Worm (Caenorhabditis elegans) whole organism, mixed stage, embryonic: ENCODE measurements around the gene Y53F4B.14.
A peak's percentile ranks its signal among the peaks of the same experiment; 100 is the strongest.

Experiments used
- M03D4.4 ChIP-seq: sonication (generic microtip); optimal IDR thresholded peaks from 2 replicates; lab custom pipeline; 2017; ENCODE audit warnings: mild to moderate bottlenecking, missing genetic modification characterization, missing compliant biosample characterization
- bed-3 ChIP-seq: fragments of 200-800 bp; sonication (Bioruptor generic); optimal IDR thresholded peaks from 3 replicates; lab custom pipeline; 2018; ENCODE audit warnings: mild to moderate bottlenecking, missing genetic modification characterization, moderate library complexity, missing compliant biosample characterization
- blmp-1 ChIP-seq: fragments of 150-350 bp; optimal IDR thresholded peaks from 2 replicates; lab custom pipeline; 2014; ENCODE audit warnings: missing biosample characterization, missing genetic modification characterization
- ceh-39 ChIP-seq: fragments of 150-350 bp; optimal IDR thresholded peaks from 2 replicates; lab custom pipeline; 2014; ENCODE audit warnings: missing biosample characterization, missing genetic modification characterization
- ceh-43 ChIP-seq: fragments of 200-800 bp; sonication (Bioruptor generic); optimal IDR thresholded peaks from 2 replicates; lab custom pipeline; 2018; ENCODE audit warnings: mild to moderate bottlenecking, missing genetic modification characterization, moderate library complexity, missing compliant biosample characterization
- ceh-83 ChIP-seq: fragments of 200-800 bp; sonication (Bioruptor generic); optimal IDR thresholded peaks from 2 replicates; lab custom pipeline; 2018; ENCODE audit warnings: mild to moderate bottlenecking, missing genetic modification characterization, missing compliant biosample characterization
- ces-1 ChIP-seq: fragments of 150-350 bp; optimal IDR thresholded peaks from 2 replicates; lab custom pipeline; 2014; ENCODE audit warnings: missing biosample characterization, missing genetic modification reagents, missing genetic modification characterization
- cnd-1 ChIP-seq: fragments of 200-800 bp; sonication (Bioruptor generic); optimal IDR thresholded peaks from 2 replicates; lab custom pipeline; 2018; ENCODE audit warnings: mild to moderate bottlenecking, missing genetic modification characterization, missing compliant biosample characterization
- drap-1 ChIP-seq: fragments of 200-800 bp; sonication (Bioruptor generic); optimal IDR thresholded peaks from 3 replicates; lab custom pipeline; 2018; ENCODE audit warnings: mild to moderate bottlenecking, missing genetic modification characterization, missing compliant biosample characterization
- elt-1 ChIP-seq: sonication (generic microtip); optimal IDR thresholded peaks from 2 replicates; lab custom pipeline; 2017; ENCODE audit warnings: missing genetic modification characterization, mild to moderate bottlenecking, missing compliant biosample characterization, antibody characterized with exemption, moderate library complexity, borderline replicate concordance; ENCODE audit not compliant: insufficient read depth
- elt-3 ChIP-seq: fragments of 150-350 bp; optimal IDR thresholded peaks from 2 replicates; lab custom pipeline; 2014; ENCODE audit warnings: missing biosample characterization, missing genetic modification characterization
- flh-1 ChIP-seq: fragments of 200-800 bp; sonication (Bioruptor generic); optimal IDR thresholded peaks from 2 replicates; lab custom pipeline; 2018; ENCODE audit warnings: mild to moderate bottlenecking, missing genetic modification characterization, moderate library complexity, missing compliant biosample characterization
- ham-2 ChIP-seq: fragments of 200-800 bp; sonication (Bioruptor generic); optimal IDR thresholded peaks from 2 replicates; lab custom pipeline; 2018; ENCODE audit warnings: mild to moderate bottlenecking, missing genetic modification characterization, missing compliant biosample characterization
- hlh-1 ChIP-seq: fragments of 150-350 bp; optimal IDR thresholded peaks from 2 replicates; lab custom pipeline; 2014; ENCODE audit warnings: missing biosample characterization, missing genetic modification reagents, missing genetic modification characterization
- lin-13 ChIP-seq: fragments of 150-350 bp; optimal IDR thresholded peaks from 2 replicates; lab custom pipeline; 2014; ENCODE audit warnings: missing biosample characterization, missing genetic modification characterization
- lin-32 ChIP-seq: fragments of 200-800 bp; sonication (Bioruptor generic); optimal IDR thresholded peaks from 2 replicates; lab custom pipeline; 2018; ENCODE audit warnings: mild to moderate bottlenecking, missing genetic modification characterization, missing compliant biosample characterization
- lsy-2 ChIP-seq: fragments of 150-350 bp; optimal IDR thresholded peaks from 2 replicates; lab custom pipeline; 2014; ENCODE audit warnings: missing biosample characterization, missing genetic modification characterization
- mab-5 ChIP-seq: fragments of 150-350 bp; optimal IDR thresholded peaks from 2 replicates; lab custom pipeline; 2014; ENCODE audit warnings: missing biosample characterization, missing genetic modification characterization
- mep-1 ChIP-seq: fragments of 150-350 bp; optimal IDR thresholded peaks from 2 replicates; lab custom pipeline; 2017; ENCODE audit warnings: missing biosample characterization, missing genetic modification reagents, missing genetic modification characterization, inconsistent platforms
- mls-2 ChIP-seq: sonication (generic microtip); optimal IDR thresholded peaks from 2 replicates; lab custom pipeline; 2016; ENCODE audit warnings: mild to moderate bottlenecking, missing genetic modification characterization, moderate library complexity, missing compliant biosample characterization
- nhr-12 ChIP-seq: fragments of 150-350 bp; optimal IDR thresholded peaks from 2 replicates; lab custom pipeline; 2014; ENCODE audit warnings: missing biosample characterization, missing genetic modification characterization
- nhr-2 ChIP-seq: fragments of 150-350 bp; optimal IDR thresholded peaks from 2 replicates; lab custom pipeline; 2014; ENCODE audit warnings: missing biosample characterization, missing genetic modification characterization
- nhr-237 ChIP-seq: fragments of 150-350 bp; optimal IDR thresholded peaks from 2 replicates; lab custom pipeline; 2014; ENCODE audit warnings: missing biosample characterization, missing genetic modification characterization
- nhr-28 ChIP-seq: fragments of 150-350 bp; optimal IDR thresholded peaks from 2 replicates; lab custom pipeline; 2014; ENCODE audit warnings: missing biosample characterization, missing genetic modification characterization
- nhr-76 ChIP-seq: sonication (generic microtip); optimal IDR thresholded peaks from 2 replicates; lab custom pipeline; 2017; ENCODE audit warnings: missing biosample characterization, missing genetic modification characterization
- pha-4 ChIP-seq: fragments of 150-350 bp; optimal IDR thresholded peaks from 2 replicates; lab custom pipeline; 2018; ENCODE audit warnings: missing biosample characterization, missing genetic modification reagents, missing genetic modification characterization
- sem-2 ChIP-seq: fragments of 200-800 bp; sonication (Bioruptor generic); optimal IDR thresholded peaks from 2 replicates; lab custom pipeline; 2018; ENCODE audit warnings: mild to moderate bottlenecking, missing genetic modification characterization, missing compliant biosample characterization
- snpc-4 ChIP-seq: fragments of 150-350 bp; optimal IDR thresholded peaks from 2 replicates; lab custom pipeline; 2014; ENCODE audit warnings: missing biosample characterization, missing genetic modification characterization
- sptf-1 ChIP-seq: sonication (generic microtip); optimal IDR thresholded peaks from 2 replicates; lab custom pipeline; 2017; ENCODE audit warnings: mild to moderate bottlenecking, missing genetic modification characterization, moderate library complexity, missing compliant biosample characterization
- tbx-8 ChIP-seq: fragments of 200-800 bp; sonication (Bioruptor generic); optimal IDR thresholded peaks from 2 replicates; lab custom pipeline; 2018; ENCODE audit warnings: mild to moderate bottlenecking, missing genetic modification characterization, moderate library complexity, missing compliant biosample characterization
- unc-120 ChIP-seq: sonication (generic microtip); optimal IDR thresholded peaks from 2 replicates; lab custom pipeline; 2017; ENCODE audit warnings: missing genetic modification characterization, missing compliant biosample characterization; ENCODE audit not compliant: poor library complexity, severe bottlenecking
- unc-39 ChIP-seq: fragments of 150-350 bp; optimal IDR thresholded peaks from 2 replicates; lab custom pipeline; 2014; ENCODE audit warnings: missing biosample characterization, missing genetic modification characterization
- unc-62 ChIP-seq: fragments of 150-350 bp; optimal IDR thresholded peaks from 2 replicates; lab custom pipeline; 2014; ENCODE audit warnings: missing biosample characterization, missing genetic modification reagents, missing genetic modification characterization
- zip-8 ChIP-seq: fragments of 150-350 bp; optimal IDR thresholded peaks from 2 replicates; lab custom pipeline; 2014; ENCODE audit warnings: missing biosample characterization, missing genetic modification characterization
- ztf-11 ChIP-seq: fragments of 150-350 bp; optimal IDR thresholded peaks from 2 replicates; lab custom pipeline; 2014; ENCODE audit warnings: missing biosample characterization, missing genetic modification characterization

Y53F4B.14 gene

DNA sequence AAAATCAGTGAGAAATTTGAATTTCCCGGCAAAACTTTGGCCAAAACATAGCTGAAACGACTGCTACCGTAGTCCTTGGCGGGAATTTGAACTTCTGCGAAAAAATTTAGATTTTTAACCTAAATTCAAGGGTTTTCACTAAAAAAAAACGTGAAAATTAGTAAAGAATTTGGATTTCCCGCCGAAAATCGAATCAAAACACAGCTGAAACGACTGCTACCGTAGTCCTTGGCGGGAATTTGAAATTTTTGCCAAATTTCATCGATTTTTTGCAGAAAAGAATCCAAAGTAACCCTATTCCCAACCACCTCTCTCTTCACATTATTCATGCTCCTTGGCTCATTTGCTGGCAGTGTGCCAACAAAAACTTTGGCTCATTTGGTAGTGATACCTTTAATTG, 12.7 kb upstream of the Y53F4B.14 start:
- TF ChIP-seq lsy-2 (tag; lab: Kevin White, UChicago) (peak; percentile 28), hlh-1 (tag; lab: Kevin White, UChicago) (no peak), pha-4 (tag; lab: Kevin White, UChicago) (no peak)
- TF ChIP-seq, all 35 proteins: peak for 1

ce11 chrII:15025599-15026164, 12.1 kb upstream of the Y53F4B.14 start, which contains the start of gene cmtr-1:
cmtr-1 (plus strand) TSS chrII:15026114.
- TF ChIP-seq nhr-237 (tag; lab: Kevin White, UChicago) (peak; percentile 58), bed-3 (GFP tag; lab: Kevin White, UChicago) (peak; percentile 16), mls-2 (tag; lab: Kevin White, UChicago) (peak; percentile 69), blmp-1 (tag; lab: Kevin White, UChicago) (no peak), flh-1 (GFP tag; lab: Kevin White, UChicago) (no peak), hlh-1 (tag; lab: Kevin White, UChicago) (no peak), snpc-4 (tag; lab: Kevin White, UChicago) (no peak), mab-5 (tag; lab: Kevin White, UChicago) (no peak), nhr-2 (tag; lab: Kevin White, UChicago) (peak; percentile 3), drap-1 (peak; percentile 55), sptf-1 (tag; lab: Kevin White, UChicago) (peak; percentile 78), pha-4 (tag; lab: Kevin White, UChicago) (peak; percentile 97), ces-1 (GFP tag; lab: Kevin White, UChicago) (peak; percentile 66), unc-120 (tag; lab: Kevin White, UChicago) (peak; percentile 14), ceh-43 (peak; percentile 55), lin-13 (peak; percentile 94), elt-1 (no peak), nhr-12 (tag; lab: Kevin White, UChicago) (peak; percentile 65), unc-62 (peak; percentile 42), nhr-28 (tag; lab: Kevin White, UChicago) (no peak), cnd-1 (tag; lab: Kevin White, UChicago) (peak; percentile 77), nhr-76 (tag; lab: Kevin White, UChicago) (no peak), tbx-8 (GFP tag; lab: Kevin White, UChicago) (no peak), sem-2 (GFP tag; lab: Kevin White, UChicago) (peak; percentile 47), elt-3 (tag; lab: Kevin White, UChicago) (no peak), mep-1 (tag; lab: Kevin White, UChicago) (peak; percentile 94), M03D4.4 (tag; lab: Kevin White, UChicago) (peak; percentile 43), zip-8 (no peak), ztf-11 (tag; lab: Kevin White, UChicago) (peak; percentile 39), lin-32 (GFP tag; lab: Kevin White, UChicago) (peak; percentile 40), ceh-39 (tag; lab: Kevin White, UChicago) (peak; percentile 86), unc-39 (tag; lab: Kevin White, UChicago) (no peak), lsy-2 (tag; lab: Kevin White, UChicago) (peak; percentile 80), ham-2 (GFP tag; lab: Kevin White, UChicago) (no peak), ceh-83 (GFP tag; lab: Kevin White, UChicago) (no peak)

DNA sequence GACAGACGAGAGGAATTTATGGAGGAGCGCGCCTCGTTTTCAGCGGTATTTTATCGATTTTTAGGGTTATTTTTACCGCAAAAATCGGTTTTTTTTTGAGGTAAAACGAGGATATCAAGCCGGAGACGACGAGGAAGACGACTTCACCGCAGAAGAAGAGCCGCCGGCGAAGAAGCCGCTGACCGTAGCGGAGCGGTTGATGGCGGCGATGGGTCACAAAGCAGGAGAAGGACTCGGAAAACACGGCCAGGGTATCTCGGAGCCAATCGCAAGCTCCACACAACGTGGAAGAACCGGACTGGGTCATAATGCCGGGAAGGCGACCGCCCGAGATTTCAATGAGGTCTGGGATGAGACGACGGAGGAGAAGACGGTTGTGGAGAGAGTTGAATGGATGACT, 11.4 kb upstream of the Y53F4B.14 start:
- TF ChIP-seq ztf-11 (tag; lab: Kevin White, UChicago): no peak
- TF ChIP-seq pha-4 (tag; lab: Kevin White, UChicago): no peak
- TF ChIP-seq mab-5 (tag; lab: Kevin White, UChicago): no peak
- TF ChIP-seq elt-1: no peak
- no peak for TF ChIP-seq tbx-8 (GFP tag; lab: Kevin White, UChicago)
- TF ChIP-seq ceh-39 (tag; lab: Kevin White, UChicago): no peak
- no peak for TF ChIP-seq M03D4.4 (tag; lab: Kevin White, UChicago)
- no peak for TF ChIP-seq mls-2 (tag; lab: Kevin White, UChicago)
- TF ChIP-seq flh-1 (GFP tag; lab: Kevin White, UChicago): no peak
- no peak for TF ChIP-seq ces-1 (GFP tag; lab: Kevin White, UChicago)
- no peak for TF ChIP-seq lin-32 (GFP tag; lab: Kevin White, UChicago)
- no peak for TF ChIP-seq lin-13
- TF ChIP-seq unc-62: no peak
- no peak for TF ChIP-seq ceh-83 (GFP tag; lab: Kevin White, UChicago)
- no peak for TF ChIP-seq nhr-76 (tag; lab: Kevin White, UChicago)
- no peak for TF ChIP-seq ham-2 (GFP tag; lab: Kevin White, UChicago)
